Worm (Caenorhabditis elegans) whole organism, L4 larva: Measurements from ENCODE around the gene kin-21.

Experiments
- attf-4 ChIP-seq: sonication (generic microtip); optimal IDR thresholded peaks from 3 replicates; lab custom pipeline; 2017; ENCODE audit warnings: missing biosample characterization, missing genetic modification characterization
- ceh-82 ChIP-seq: sonication (generic microtip); optimal IDR thresholded peaks from 2 replicates; lab custom pipeline; 2017; ENCODE audit warnings: missing biosample characterization, missing genetic modification characterization
- ctbp-1 ChIP-seq: fragments of 200-800 bp; sonication (Bioruptor generic); IDR thresholded peaks from 2 replicates; pipeline ENCODE4 v1.3.6; 2022; ENCODE audit warnings: missing genetic modification reagents, missing genetic modification characterization, missing compliant biosample characterization
- nhr-76 ChIP-seq: fragments of 150-350 bp; optimal IDR thresholded peaks from 2 replicates; lab custom pipeline; 2014; ENCODE audit warnings: missing biosample characterization, missing genetic modification characterization

ce11 chrIV:9875646-9876045 is 43.0 kb downstream of the kin-21 start:
- no peak for TF ChIP-seq attf-4
- no peak for TF ChIP-seq nhr-76 (tag; lab: Kevin White, UChicago)
- no peak for TF ChIP-seq ceh-82 (tag; lab: Kevin White, UChicago)
- TF ChIP-seq ctbp-1 (GFP tag; lab: Robert Waterston, UW) = no peak
